Worm (Caenorhabditis elegans) whole organism, young adult: ENCODE measurements around the gene srw-71.

Experiments
- K12H6.12 ChIP-seq: fragments of 200-800 bp; sonication (Bioruptor generic); optimal IDR thresholded peaks from 2 replicates; lab custom pipeline; 2018; ENCODE audit warnings: mild to moderate bottlenecking, missing genetic modification characterization, missing compliant biosample characterization
- ceh-27 ChIP-seq: fragments of 200-800 bp; sonication (Bioruptor generic); optimal IDR thresholded peaks from 2 replicates; lab custom pipeline; 2018; ENCODE audit warnings: mild to moderate bottlenecking, missing genetic modification characterization, moderate library complexity, missing compliant biosample characterization
- ekl-4 ChIP-seq: fragments of 200-800 bp; sonication (Bioruptor generic); IDR thresholded peaks from 2 replicates; pipeline ENCODE4 v1.3.6; 2022; ENCODE audit warnings: missing genetic modification reagents, missing genetic modification characterization, missing compliant biosample characterization

srw-71 gene

ce11 chrV:7379384-7379783 lies 51.5 kb downstream of the srw-71 start, which contains the start of gene srsx-24 (continued):
- TF ChIP-seq ekl-4 (GFP tag; lab: Robert Waterston, UW) (no peak), ceh-27 (no peak), K12H6.12 (tag; lab: Kevin White, UChicago) (no peak)
